Worm (Caenorhabditis elegans) whole organism, L3 larva: ENCODE measurements around the gene din-1.

Experiments
- R02D3.7 ChIP-seq: fragments of 150-350 bp; optimal IDR thresholded peaks from 2 replicates; lab custom pipeline; 2014; ENCODE audit warnings: missing biosample characterization, missing genetic modification characterization
- ZK546.5 ChIP-seq: sonication (generic microtip); optimal IDR thresholded peaks from 2 replicates; lab custom pipeline; 2017; ENCODE audit warnings: missing biosample characterization, missing genetic modification characterization
- aly-2 ChIP-seq: fragments of 150-350 bp; optimal IDR thresholded peaks from 2 replicates; lab custom pipeline; 2014; ENCODE audit warnings: missing biosample characterization, missing genetic modification characterization
- ama-1 ChIP-seq: fragments of 150-350 bp; optimal IDR thresholded peaks from 2 replicates; lab custom pipeline; 2018
- ceh-16 ChIP-seq: sonication (generic microtip); optimal IDR thresholded peaks from 2 replicates; lab custom pipeline; 2017; ENCODE audit warnings: missing biosample characterization, missing genetic modification characterization
- ceh-82 ChIP-seq: fragments of 150-350 bp; optimal IDR thresholded peaks from 2 replicates; lab custom pipeline; 2014; ENCODE audit warnings: missing biosample characterization, missing genetic modification characterization
- ceh-9 ChIP-seq: sonication (generic microtip); optimal IDR thresholded peaks from 2 replicates; lab custom pipeline; 2018; ENCODE audit warnings: missing biosample characterization, missing genetic modification characterization
- daf-12 ChIP-seq: fragments of 150-350 bp; optimal IDR thresholded peaks from 2 replicates; lab custom pipeline; 2014; ENCODE audit warnings: missing biosample characterization, missing genetic modification reagents, missing genetic modification characterization
- egl-27 ChIP-seq: sonication (generic microtip); optimal IDR thresholded peaks from 4 replicates; lab custom pipeline; 2017; ENCODE audit warnings: missing biosample characterization, missing genetic modification reagents, missing genetic modification characterization
- egl-5 ChIP-seq: fragments of 150-350 bp; optimal IDR thresholded peaks from 2 replicates; lab custom pipeline; 2017; ENCODE audit warnings: missing biosample characterization, missing genetic modification reagents, missing genetic modification characterization, inconsistent platforms
- elt-1 ChIP-seq: fragments of 150-350 bp; optimal IDR thresholded peaks from 2 replicates; lab custom pipeline; 2014; ENCODE audit warnings: missing biosample characterization, missing genetic modification characterization
- elt-2 ChIP-seq: sonication (generic microtip); optimal IDR thresholded peaks from 2 replicates; lab custom pipeline; 2016; ENCODE audit warnings: missing genetic modification reagents, mild to moderate bottlenecking, missing genetic modification characterization, missing compliant biosample characterization
- elt-3 ChIP-seq, 3 experiments: fragments of 150-350 bp in 1 of 3; sonication (generic microtip) in 2 of 3; optimal IDR thresholded peaks; 2 replicates in 2 of 3; 4 replicates in 1 of 3; lab custom pipeline; 2014 to 2017; ENCODE audit warnings: missing biosample characterization in 3 of 3, missing genetic modification characterization in 3 of 3
- eor-1 ChIP-seq, 2 experiments: fragments of 150-350 bp; optimal IDR thresholded peaks; 2 replicates each; lab custom pipeline; 2014 to 2018; ENCODE audit warnings: missing biosample characterization in 2 of 2, missing genetic modification characterization in 2 of 2
- fkh-10 ChIP-seq: sonication (generic microtip); optimal IDR thresholded peaks from 2 replicates; lab custom pipeline; 2017; ENCODE audit warnings: missing biosample characterization, missing genetic modification reagents, missing genetic modification characterization
- fkh-2 ChIP-seq: fragments of 150-350 bp; optimal IDR thresholded peaks from 2 replicates; lab custom pipeline; 2014; ENCODE audit warnings: missing biosample characterization, missing genetic modification reagents, missing genetic modification characterization
- fos-1 ChIP-seq: fragments of 150-350 bp; optimal IDR thresholded peaks from 2 replicates; lab custom pipeline; 2014; ENCODE audit warnings: missing biosample characterization, missing genetic modification characterization
- hmg-11 ChIP-seq: sonication (generic microtip); optimal IDR thresholded peaks from 2 replicates; lab custom pipeline; 2016; ENCODE audit warnings: missing genetic modification characterization, missing compliant biosample characterization
- jun-1 ChIP-seq: fragments of 150-350 bp; optimal IDR thresholded peaks from 2 replicates; lab custom pipeline; 2014; ENCODE audit warnings: missing biosample characterization, missing genetic modification reagents, missing genetic modification characterization
- lin-15B ChIP-seq: fragments of 150-350 bp; optimal IDR thresholded peaks from 2 replicates; lab custom pipeline; 2014; ENCODE audit warnings: missing biosample characterization, missing genetic modification characterization
- lin-39 ChIP-seq: fragments of 150-350 bp; optimal IDR thresholded peaks from 2 replicates; lab custom pipeline; 2018; ENCODE audit warnings: missing biosample characterization, missing genetic modification reagents, missing genetic modification characterization
- lsy-12 ChIP-seq: sonication (generic microtip); optimal IDR thresholded peaks from 2 replicates; lab custom pipeline; 2016; ENCODE audit warnings: mild to moderate bottlenecking, missing genetic modification characterization, missing compliant biosample characterization
- mdl-1 ChIP-seq: fragments of 150-350 bp; optimal IDR thresholded peaks from 2 replicates; lab custom pipeline; 2014; ENCODE audit warnings: missing biosample characterization, missing genetic modification characterization
- mml-1 ChIP-seq: fragments of 150-350 bp; sonication (generic microtip); optimal IDR thresholded peaks from 3 replicates; lab custom pipeline; 2014; ENCODE audit warnings: missing biosample characterization, missing genetic modification characterization
- nfya-1 ChIP-seq: sonication (generic microtip); optimal IDR thresholded peaks from 2 replicates; lab custom pipeline; 2017; ENCODE audit warnings: missing genetic modification characterization, mild to moderate bottlenecking, missing compliant biosample characterization, antibody characterized with exemption, moderate library complexity; ENCODE audit not compliant: insufficient read depth
- nhr-11 ChIP-seq: fragments of 150-350 bp; optimal IDR thresholded peaks from 2 replicates; lab custom pipeline; 2014; ENCODE audit warnings: missing biosample characterization, missing genetic modification characterization
- nhr-12 ChIP-seq: fragments of 150-350 bp; optimal IDR thresholded peaks from 2 replicates; lab custom pipeline; 2014; ENCODE audit warnings: missing biosample characterization, missing genetic modification characterization
- nhr-23 ChIP-seq: fragments of 150-350 bp; optimal IDR thresholded peaks from 2 replicates; lab custom pipeline; 2014; ENCODE audit warnings: missing biosample characterization, missing genetic modification reagents, missing genetic modification characterization
- nhr-237 ChIP-seq: fragments of 150-350 bp; optimal IDR thresholded peaks from 2 replicates; lab custom pipeline; 2014; ENCODE audit warnings: missing biosample characterization, missing genetic modification characterization
- nhr-25 ChIP-seq: sonication (generic microtip); optimal IDR thresholded peaks from 2 replicates; lab custom pipeline; 2017; ENCODE audit warnings: missing biosample characterization, missing genetic modification characterization
- nhr-43 ChIP-seq: sonication (generic microtip); optimal IDR thresholded peaks from 2 replicates; lab custom pipeline; 2016; ENCODE audit warnings: mild to moderate bottlenecking, missing genetic modification characterization, missing compliant biosample characterization; ENCODE audit not compliant: poor library complexity, severe bottlenecking
- nhr-67 ChIP-seq: fragments of 150-350 bp; optimal IDR thresholded peaks from 2 replicates; lab custom pipeline; 2014; ENCODE audit warnings: missing biosample characterization, missing genetic modification characterization
- nhr-76 ChIP-seq: fragments of 150-350 bp; sonication (generic microtip); optimal IDR thresholded peaks from 5 replicates; lab custom pipeline; 2014; ENCODE audit warnings: missing biosample characterization, missing genetic modification characterization
- nhr-77 ChIP-seq: fragments of 150-350 bp; optimal IDR thresholded peaks from 2 replicates; lab custom pipeline; 2014; ENCODE audit warnings: missing biosample characterization, missing genetic modification characterization
- pha-4 ChIP-seq: fragments of 150-350 bp; optimal IDR thresholded peaks from 2 replicates; lab custom pipeline; 2014; ENCODE audit warnings: missing biosample characterization, missing genetic modification reagents, missing genetic modification characterization
- pqm-1 ChIP-seq: fragments of 150-350 bp; optimal IDR thresholded peaks from 2 replicates; lab custom pipeline; 2017; ENCODE audit warnings: missing biosample characterization, missing genetic modification characterization, inconsistent platforms
- sea-2 ChIP-seq: fragments of 150-350 bp; sonication (generic microtip); optimal IDR thresholded peaks from 4 replicates; lab custom pipeline; 2014; ENCODE audit warnings: missing biosample characterization, missing genetic modification reagents, missing genetic modification characterization
- skn-1 ChIP-seq: fragments of 150-350 bp; optimal IDR thresholded peaks from 2 replicates; lab custom pipeline; 2014; ENCODE audit warnings: missing biosample characterization, missing genetic modification characterization
- snpc-4 ChIP-seq: fragments of 150-350 bp; optimal IDR thresholded peaks from 2 replicates; lab custom pipeline; 2014; ENCODE audit warnings: missing biosample characterization, missing genetic modification characterization
- tbx-2 ChIP-seq: sonication (generic microtip); optimal IDR thresholded peaks from 2 replicates; lab custom pipeline; 2016; ENCODE audit warnings: mild to moderate bottlenecking, missing genetic modification characterization, missing compliant biosample characterization
- unc-39 ChIP-seq: sonication (generic microtip); optimal IDR thresholded peaks from 4 replicates; lab custom pipeline; 2017; ENCODE audit warnings: missing biosample characterization, missing genetic modification characterization
- unc-62 ChIP-seq: fragments of 150-350 bp; sonication (generic microtip); optimal IDR thresholded peaks from 4 replicates; lab custom pipeline; 2014; ENCODE audit warnings: missing biosample characterization, missing genetic modification reagents, missing genetic modification characterization
- ztf-11 ChIP-seq: fragments of 150-350 bp; optimal IDR thresholded peaks from 2 replicates; lab custom pipeline; 2014; ENCODE audit warnings: missing biosample characterization, missing genetic modification characterization
- ztf-4 ChIP-seq: fragments of 150-350 bp; optimal IDR thresholded peaks from 2 replicates; lab custom pipeline; 2014; ENCODE audit warnings: missing biosample characterization, missing genetic modification characterization

The din-1 gene

ce11 chrII:11642736-11643135 lies 9.3 kb upstream of the din-1 start:
- TF ChIP-seq snpc-4 (tag; lab: Kevin White, UChicago), result no peak
- TF ChIP-seq nfya-1 (tag; lab: Kevin White, UChicago), result peak; percentile 67
- TF ChIP-seq ceh-9 (tag; lab: Kevin White, UChicago), result no peak
- TF ChIP-seq nhr-43 (tag; lab: Kevin White, UChicago), result no peak

- no peak for TF ChIP-seq daf-12 (tag; lab: Kevin White, UChicago)
- no peak for TF ChIP-seq ceh-9 (tag; lab: Kevin White, UChicago)
- no peak for TF ChIP-seq jun-1
- TF ChIP-seq nhr-25 (tag; lab: Kevin White, UChicago), result peak; percentile 39
- TF ChIP-seq R02D3.7, result no peak
- no peak for TF ChIP-seq pha-4
- TF ChIP-seq ama-1 (lab: Kevin White, UChicago), result peak; percentile 17
- TF ChIP-seq ceh-16 (tag; lab: Kevin White, UChicago), result no peak
- peak; percentile 51 for TF ChIP-seq nhr-23 (tag; lab: Kevin White, UChicago)
- TF ChIP-seq aly-2 (tag; lab: Kevin White, UChicago), result no peak
- TF ChIP-seq nhr-43 (tag; lab: Kevin White, UChicago), result peak; percentile 64
- no peak for TF ChIP-seq lin-39 (tag; lab: Kevin White, UChicago)
- TF ChIP-seq nfya-1 (tag; lab: Kevin White, UChicago), result peak; percentile 20
- TF ChIP-seq lin-15B (tag; lab: Kevin White, UChicago), result no peak
- TF ChIP-seq nhr-12 (tag; lab: Kevin White, UChicago), result no peak
- TF ChIP-seq mml-1, result no peak
- peak; percentile 48 for TF ChIP-seq tbx-2
- no peak for TF ChIP-seq elt-3 (tag; optimal IDR thresholded peaks at IDR 0.05; lab: Kevin White, UChicago)
These were observed 8.6 kb upstream of the din-1 start for ce11 chrII:11642025-11642424.

DNA sequence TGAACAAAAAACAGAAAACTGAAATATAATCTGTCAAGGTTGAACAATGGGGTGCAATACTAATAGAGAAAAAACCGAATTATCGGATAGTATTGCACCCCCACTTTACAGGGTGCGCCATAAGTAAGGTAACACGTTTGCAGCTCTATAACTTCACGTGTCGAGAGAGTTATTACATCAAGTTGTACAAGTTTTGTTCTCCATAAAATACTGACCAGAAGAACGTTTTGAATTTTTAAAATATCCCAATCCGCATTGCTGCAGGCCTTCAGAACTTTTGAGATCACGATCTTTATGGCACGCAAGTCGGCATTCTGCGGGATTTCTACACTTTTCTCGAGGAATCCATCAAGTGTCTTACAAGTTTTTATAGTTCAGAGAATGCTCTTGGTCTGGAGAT lies 4.4 kb upstream of the din-1 start:
- TF ChIP-seq nhr-43 (tag; lab: Kevin White, UChicago) (no peak), nhr-11 (tag; lab: Kevin White, UChicago) (no peak), fkh-10 (GFP tag; lab: Kevin White, UChicago) (no peak), hmg-11 (tag; lab: Kevin White, UChicago) (no peak), unc-39 (tag; lab: Kevin White, UChicago) (no peak), ZK546.5 (tag; lab: Kevin White, UChicago) (no peak), ztf-11 (no peak), pqm-1 (no peak)

ce11 chrII:11637189-11637754 lies 3.9 kb upstream of the din-1 start:
- no peak for TF ChIP-seq egl-27 (tag; lab: Kevin White, UChicago)
- no peak for TF ChIP-seq ceh-82 (tag; lab: Kevin White, UChicago)
- TF ChIP-seq lsy-12 (tag; lab: Kevin White, UChicago), result no peak
- TF ChIP-seq fos-1 (tag; lab: Kevin White, UChicago), result no peak
- no peak for TF ChIP-seq mml-1
- no peak for TF ChIP-seq skn-1 (tag; lab: Kevin White, UChicago)
- TF ChIP-seq nhr-77, result peak; percentile 43
- TF ChIP-seq jun-1, result no peak
- TF ChIP-seq mdl-1 (tag; lab: Kevin White, UChicago), result no peak
- TF ChIP-seq tbx-2, result peak; percentile 30
- TF ChIP-seq ZK546.5 (tag; lab: Kevin White, UChicago), result no peak
- TF ChIP-seq sea-2 (GFP tag; lab: Kevin White, UChicago), result no peak
- TF ChIP-seq fkh-10 (GFP tag; lab: Kevin White, UChicago), result no peak
- TF ChIP-seq ceh-16 (tag; lab: Kevin White, UChicago), result no peak
- no peak for TF ChIP-seq eor-1 (tag; optimal IDR thresholded peaks at IDR 0.05; lab: Kevin White, UChicago)
- no peak for TF ChIP-seq nhr-12 (tag; lab: Kevin White, UChicago)
- no peak for TF ChIP-seq ceh-9 (tag; lab: Kevin White, UChicago)
- peak; percentile 46 for TF ChIP-seq nhr-25 (tag; lab: Kevin White, UChicago)
- TF ChIP-seq nhr-67, result peak; percentile 1
- TF ChIP-seq R02D3.7, result no peak
- TF ChIP-seq unc-39 (tag; lab: Kevin White, UChicago), result no peak
- no peak for TF ChIP-seq daf-12 (tag; lab: Kevin White, UChicago)
- TF ChIP-seq lin-39 (tag; lab: Kevin White, UChicago), result no peak
- no peak for TF ChIP-seq nhr-237
- no peak for TF ChIP-seq nhr-11 (tag; lab: Kevin White, UChicago)
- no peak for TF ChIP-seq nhr-76
- no peak for TF ChIP-seq lin-15B (tag; lab: Kevin White, UChicago)
- TF ChIP-seq egl-5 (tag; lab: Kevin White, UChicago), result no peak
- TF ChIP-seq pqm-1, result no peak
- TF ChIP-seq unc-62, result no peak
- TF ChIP-seq elt-2 (tag; lab: Kevin White, UChicago), result no peak
- TF ChIP-seq ztf-4, result peak; percentile 82
- TF ChIP-seq fkh-2, result no peak
- TF ChIP-seq pha-4, result peak; percentile 58
- TF ChIP-seq elt-1 (tag; lab: Kevin White, UChicago), result no peak
- TF ChIP-seq snpc-4 (tag; lab: Kevin White, UChicago), result no peak
- peak; percentile 18 for TF ChIP-seq nhr-23 (tag; lab: Kevin White, UChicago)
- no peak for TF ChIP-seq hmg-11 (tag; lab: Kevin White, UChicago)
- no peak for TF ChIP-seq ztf-11
